Worm (Caenorhabditis elegans): Measurements from ENCODE around the gene K04D7.6.

- TF ChIP-seq ama-1 (optimal IDR thresholded peaks at IDR 0.05) (no peak), fos-1 (tag; optimal IDR thresholded peaks at IDR 0.05) (no peak), tlp-1 (tag; optimal IDR thresholded peaks at IDR 0.05) (no peak), ztf-11 (tag; optimal IDR thresholded peaks at IDR 0.05) (no peak)
These were observed 35.6 kb upstream of the K04D7.6 start, which contains the start of gene lipl-7 for ce11 chrIV:10241659-10242058.

Data from whole organism, L1 larva.